Fruit fly (Drosophila melanogaster): Measurements from ENCODE around the gene CG32642.

CG32642 gene

dm6 chrX:12909577-12910426 is 49.2 kb upstream of the CG32642 start, which contains the start of the genes Brms1 and CG4645 (continued):
- TF ChIP-seq CG11762 (GFP tag; optimal IDR thresholded peaks at IDR 0.05; ENCODE audit: insufficient read depth) (peak; percentile 34), CG1621 (tag; optimal IDR thresholded peaks at IDR 0.05) (no peak), CG10631 (GFP tag; optimal IDR thresholded peaks at IDR 0.05) (peak; percentile 66), acj6 (GFP tag; optimal IDR thresholded peaks at IDR 0.05) (peak; percentile 55), eg (GFP tag; IDR thresholded peaks at IDR 0.05) (0 out of 3 replicates have a peak, but pooled peaks have one; percentile 15), dsx (GFP tag; optimal IDR thresholded peaks at IDR 0.05; ENCODE audit: poor library complexity, severe bottlenecking) (no peak), CG8319 (GFP tag; optimal IDR thresholded peaks at IDR 0.05) (peak; percentile 16), CG11902 (GFP tag; optimal IDR thresholded peaks at IDR 0.05) (peak; percentile 24), Smox (GFP tag; optimal IDR thresholded peaks at IDR 0.05) (peak; percentile 26), CG3919 (GFP tag; optimal IDR thresholded peaks at IDR 0.05) (peak; percentile 48), Eip78C (GFP tag) (peak; percentile 79), Hr38 (GFP tag; optimal IDR thresholded peaks at IDR 0.05) (no peak), CG6854 (GFP tag; optimal IDR thresholded peaks at IDR 0.05) (no peak), Eip75B (GFP tag; optimal IDR thresholded peaks at IDR 0.05) (peak; percentile 9), CG6163 (GFP tag; IDR thresholded peaks at IDR 0.05) (no peak), Ets21C (GFP tag; optimal IDR thresholded peaks at IDR 0.05) (peak; percentile 33), Sox102F (GFP tag; optimal IDR thresholded peaks at IDR 0.05) (no peak), achi (GFP tag; optimal IDR thresholded peaks at IDR 0.05) (peak; percentile 30), ss (GFP tag; optimal IDR thresholded peaks at IDR 0.05) (peak in 1 of 2 experiments; percentile 33), CG7368 (GFP tag; optimal IDR thresholded peaks at IDR 0.05) (no peak), CG32006 (GFP tag; optimal IDR thresholded peaks at IDR 0.05) (peak; percentile 58)

- TF ChIP-seq topi (GFP tag; optimal IDR thresholded peaks at IDR 0.05) (no peak), salr (GFP tag; optimal IDR thresholded peaks at IDR 0.05) (no peak), CG8119 (GFP tag; IDR thresholded peaks at IDR 0.05) (0 out of 3 replicates have a peak, but pooled peaks have one; percentile 37), eg (GFP tag; IDR thresholded peaks at IDR 0.05) (0 out of 3 replicates have a peak, but pooled peaks have one; percentile 19), fkh (GFP tag; optimal IDR thresholded peaks at IDR 0.05) (no peak), CG11762 (GFP tag; optimal IDR thresholded peaks at IDR 0.05; ENCODE audit: insufficient read depth) (no peak), CG16779 (tag; optimal IDR thresholded peaks at IDR 0.05) (no peak), pdm3 (GFP tag; optimal IDR thresholded peaks at IDR 0.05) (no peak), svp (GFP tag) (no peak), Ets21C (GFP tag; optimal IDR thresholded peaks at IDR 0.05) (no peak), CG32006 (GFP tag; optimal IDR thresholded peaks at IDR 0.05) (peak; percentile 32), CG6808 (GFP tag; optimal IDR thresholded peaks at IDR 0.05) (peak; percentile 23), achi (GFP tag; optimal IDR thresholded peaks at IDR 0.05) (peak; percentile 25), Met (GFP tag; optimal IDR thresholded peaks at IDR 0.05) (no peak), CG8632 (GFP tag; optimal IDR thresholded peaks at IDR 0.05) (peak; percentile 5), CG6276 (GFP tag; optimal IDR thresholded peaks at IDR 0.05) (no peak), Hr4 (GFP tag; optimal IDR thresholded peaks at IDR 0.05) (no peak), dsx (GFP tag; optimal IDR thresholded peaks at IDR 0.05; ENCODE audit: poor library complexity, severe bottlenecking) (peak; percentile 47), CG6163 (GFP tag; IDR thresholded peaks at IDR 0.05) (no peak), esn (GFP tag; optimal IDR thresholded peaks at IDR 0.05) (peak; percentile 6), ss (GFP tag; optimal IDR thresholded peaks at IDR 0.05) (peak in 1 of 2 experiments; percentile 6), Lpt (GFP tag; optimal IDR thresholded peaks at IDR 0.05) (no peak), Gug (GFP tag; IDR thresholded peaks at IDR 0.05) (no peak), dac (GFP tag; optimal IDR thresholded peaks at IDR 0.05) (no peak), CG11294 (GFP tag; IDR thresholded peaks at IDR 0.05) (no peak), Sox15 (GFP tag; optimal IDR thresholded peaks at IDR 0.05) (no peak), fd59A (GFP tag; optimal IDR thresholded peaks at IDR 0.05) (no peak), Sox14 (GFP tag; optimal IDR thresholded peaks at IDR 0.05) (no peak), OdsH (GFP tag; optimal IDR thresholded peaks at IDR 0.05) (peak; percentile 22), spab (GFP tag; optimal IDR thresholded peaks at IDR 0.05) (peak; percentile 15), CG4318 (GFP tag; optimal IDR thresholded peaks at IDR 0.05) (no peak), Eip78C (GFP tag) (peak; percentile 15), Eip75B (GFP tag; optimal IDR thresholded peaks at IDR 0.05) (no peak), CG3919 (GFP tag; optimal IDR thresholded peaks at IDR 0.05) (peak; percentile 32), Smox (GFP tag; optimal IDR thresholded peaks at IDR 0.05) (no peak), Hr39 (GFP tag; optimal IDR thresholded peaks at IDR 0.05) (no peak), Sox102F (GFP tag; optimal IDR thresholded peaks at IDR 0.05) (peak; percentile 10), net (GFP tag; optimal IDR thresholded peaks at IDR 0.05) (no peak)
Measured at dm6 chrX:12913729-12914128, 45.3 kb upstream of the CG32642 start.

All from whole organism, prepupa.